Fruit fly (Drosophila melanogaster) whole organism, larva: Measurements from ENCODE around the gene CG2993.

Experiments
- noc ChIP-seq: fragments of 200-800 bp; sonication (Bioruptor generic); optimal IDR thresholded peaks from 3 replicates; lab custom pipeline; 2019; ENCODE audit warnings: missing biosample characterization, mild to moderate bottlenecking, missing genetic modification characterization, moderate library complexity

CG2993 gene

dm6 chr3R:7809662-7810621 lies at the start of gene CG2993, which contains the start of gene sgll:
TSS of gene CG2993 (minus strand) at chr3R:7810014.
TSS of gene sgll (plus strand) at chr3R:7810532.
- TF ChIP-seq noc (tag; lab: Kevin White, UChicago), result no peak

dm6 chr3R:7821559-7821958 lies 11.7 kb upstream of the CG2993 start:
- no peak for TF ChIP-seq noc (tag; lab: Kevin White, UChicago)

DNA sequence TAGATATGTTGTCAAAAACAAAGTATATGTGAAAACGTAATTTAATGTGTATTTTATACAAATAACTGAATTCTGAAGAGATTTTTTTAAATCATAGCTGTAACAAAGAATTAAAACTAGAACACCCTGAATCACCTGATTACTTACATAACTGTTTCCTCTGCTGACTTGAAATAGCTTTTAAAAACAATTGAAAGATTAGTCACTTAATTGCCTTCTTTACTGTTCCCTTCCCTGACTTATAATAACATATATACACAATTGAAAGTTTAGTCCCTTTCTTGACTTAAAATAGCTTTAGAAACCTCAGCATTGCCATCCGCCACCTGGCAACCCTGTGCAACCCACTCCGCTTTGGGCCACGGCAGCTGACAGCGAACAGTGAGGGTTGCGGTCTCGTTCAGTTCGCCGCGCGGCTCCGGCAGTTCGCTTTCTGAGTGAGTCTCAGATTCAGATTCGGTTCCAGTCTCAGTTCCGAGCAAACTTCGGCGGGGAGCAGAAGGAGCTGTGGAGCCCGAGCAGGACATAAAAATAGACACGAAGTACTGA lies 4.2 kb upstream of the CG2993 start, which contains the start of gene CG34384:
TSS of gene CG34384 (plus strand) at position 381 of the 549 bp plus-strand sequence.
- no peak for TF ChIP-seq noc (tag; lab: Kevin White, UChicago)

- TF ChIP-seq noc (tag; lab: Kevin White, UChicago), result no peak
Observed at dm6 chr3R:7813518-7813917, 3.7 kb upstream of the CG2993 start.

DNA sequence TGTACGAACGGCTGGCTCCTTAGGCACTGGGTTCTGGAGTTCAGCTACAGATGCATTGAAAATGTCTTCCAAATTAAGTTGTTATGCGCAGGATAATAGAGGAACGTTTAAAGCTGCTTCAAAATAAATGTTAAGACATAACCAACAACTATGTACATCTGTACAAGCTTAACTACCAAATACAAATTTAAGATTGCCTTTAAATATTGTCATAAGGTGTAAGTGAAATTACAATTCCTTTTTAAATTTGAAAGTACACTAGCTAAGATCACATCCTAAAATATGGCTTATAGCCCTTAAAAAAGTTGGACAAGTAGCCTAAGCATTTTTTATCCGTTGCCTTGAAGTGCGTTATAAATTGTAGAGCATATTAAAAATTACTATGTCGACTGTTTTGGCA lies 1.7 kb upstream of the CG2993 start, which contains the start of gene CG31473:
TSS of gene CG31473 (plus strand) at position 301 of the 400 bp plus-strand sequence.
- no peak for TF ChIP-seq noc (tag; lab: Kevin White, UChicago)

DNA sequence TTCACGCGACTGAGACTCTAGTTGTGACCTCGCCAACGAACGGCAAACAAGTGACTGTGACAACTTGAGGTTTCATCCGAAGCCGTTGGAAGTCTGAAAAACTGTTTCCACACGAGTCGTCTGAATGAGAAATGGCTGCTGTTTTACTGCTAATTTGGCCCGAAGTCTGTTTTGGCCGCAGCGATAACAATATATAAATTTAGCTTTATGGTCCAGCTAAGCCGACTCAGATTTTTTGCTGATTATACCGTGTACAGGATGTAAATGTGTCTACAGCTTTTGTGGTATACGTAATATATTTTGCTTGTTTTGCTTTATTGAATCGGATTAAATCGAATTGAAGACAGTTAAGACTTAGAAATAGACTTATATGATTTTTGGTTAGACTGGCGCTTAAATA lies 5.5 kb downstream of the CG2993 start, which contains the start of gene CG18268:
TSS of gene CG18268 (minus strand) at position 101 of the 400 bp plus-strand sequence.
- TF ChIP-seq noc (tag; lab: Kevin White, UChicago), result peak; percentile 36

dm6 chr3R:7802693-7803092 lies 7.1 kb downstream of the CG2993 start, which contains the start of gene CG3014:
TSS of gene CG3014 (minus strand) at chr3R:7802793.
- TF ChIP-seq noc (tag; lab: Kevin White, UChicago), result no peak

- peak; percentile 19 for TF ChIP-seq noc (tag; lab: Kevin White, UChicago)
Observed at dm6 chr3R:7798525-7798924, 11.3 kb downstream of the CG2993 start, which contains the start of gene CG18744. TSS of gene CG18744 (minus strand) at chr3R:7798771.

- peak; percentile 17 for TF ChIP-seq noc (tag; lab: Kevin White, UChicago)
Observed at dm6 chr3R:7793855-7794254, 16.0 kb downstream of the CG2993 start, which contains the start of gene CG2641. TSS of gene CG2641 (plus strand) at chr3R:7794069.

DNA sequence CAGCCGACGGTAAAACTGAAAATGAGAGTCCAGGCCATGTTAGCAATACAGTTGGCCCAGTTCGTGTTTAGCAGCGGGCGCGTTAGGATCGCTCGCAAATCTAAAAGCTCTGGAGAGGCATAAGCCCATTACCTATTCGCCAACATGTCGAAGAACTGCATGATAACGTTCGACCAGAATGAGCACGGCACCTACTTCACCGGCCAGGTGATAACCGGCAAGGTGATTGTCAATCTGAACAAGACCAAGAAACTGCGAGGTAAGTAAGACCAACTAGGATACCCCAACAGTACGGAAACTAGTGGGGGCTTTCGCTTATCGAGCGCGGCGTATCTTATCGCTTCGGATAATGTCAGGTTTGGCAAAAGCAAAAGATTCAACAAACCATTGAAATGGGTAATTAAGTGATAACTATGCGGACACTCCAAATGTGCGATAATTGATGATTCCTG lies 19.2 kb downstream of the CG2993 start, which contains the start of gene CG10086:
TSS of gene CG10086 (plus strand) at position 51 of the 452 bp plus-strand sequence.
- TF ChIP-seq noc (tag; lab: Kevin White, UChicago), result peak; percentile 44

- TF ChIP-seq noc (tag; lab: Kevin White, UChicago), result no peak
Observed at dm6 chr3R:7790087-7790486, 19.7 kb downstream of the CG2993 start, which contains the start of gene CG18746. TSS of gene CG18746 (minus strand) at chr3R:7790187.

dm6 chr3R:7787899-7788298 lies 21.9 kb downstream of the CG2993 start, which contains the start of gene CG18748:
TSS of gene CG18748 (minus strand) at chr3R:7787923.
- peak; percentile 20 for TF ChIP-seq noc (tag; lab: Kevin White, UChicago)

dm6 chr3R:7785784-7786183 lies 24.0 kb downstream of the CG2993 start, which contains the start of gene CG18745:
TSS of gene CG18745 (minus strand) at chr3R:7786119.
- peak; percentile 41 for TF ChIP-seq noc (tag; lab: Kevin White, UChicago)

dm6 chr3R:7782933-7783686 lies 26.7 kb downstream of the CG2993 start, which contains the start of gene CG18747:
TSS of gene CG18747 (minus strand) at chr3R:7783446.
- peak; percentile 11 for TF ChIP-seq noc (tag; lab: Kevin White, UChicago)

- TF ChIP-seq noc (tag; lab: Kevin White, UChicago), result no peak
Observed at dm6 chr3R:7779620-7780019, 30.2 kb downstream of the CG2993 start.
